Worm (Caenorhabditis elegans) whole organism, late embryonic: Measurements from ENCODE around the gene ifas-1.

ENCODE experiments used
- ceh-9 ChIP-seq: sonication (generic microtip); optimal IDR thresholded peaks from 2 replicates; lab custom pipeline; 2016; ENCODE audit warnings: mild to moderate bottlenecking, missing genetic modification characterization, inconsistent platforms, missing compliant biosample characterization
- dve-1 ChIP-seq: sonication (generic microtip); optimal IDR thresholded peaks from 2 replicates; lab custom pipeline; 2017; ENCODE audit warnings: antibody characterized with exemption, mild to moderate bottlenecking, missing genetic modification characterization, missing compliant biosample characterization
- pat-9 ChIP-seq: fragments of 200-800 bp; sonication (Bioruptor generic); optimal IDR thresholded peaks from 2 replicates; lab custom pipeline; 2018; ENCODE audit warnings: mild to moderate bottlenecking, missing genetic modification characterization, moderate library complexity, missing compliant biosample characterization
- pha-2 ChIP-seq: sonication (generic microtip); optimal IDR thresholded peaks from 2 replicates; lab custom pipeline; 2017; ENCODE audit warnings: mild to moderate bottlenecking, missing genetic modification characterization, missing compliant biosample characterization

- TF ChIP-seq dve-1 (tag; lab: Kevin White, UChicago) (no peak), pha-2 (tag; lab: Kevin White, UChicago) (no peak), ceh-9 (tag; lab: Kevin White, UChicago) (no peak), pat-9 (tag; lab: Kevin White, UChicago) (no peak)
These were observed 48.4 kb upstream of the ifas-1 start, which contains the start of gene F12E12.6 for ce11 chrII:3736893-3737375.
